Worm (Caenorhabditis elegans) whole organism, L1 larva: ENCODE measurements around the gene best-19.

Experiments used
- aha-1 ChIP-seq: fragments of 150-350 bp; optimal IDR thresholded peaks from 2 replicates; lab custom pipeline; 2014; ENCODE audit warnings: missing biosample characterization, missing genetic modification characterization
- aly-2 ChIP-seq: fragments of 150-350 bp; optimal IDR thresholded peaks from 2 replicates; lab custom pipeline; 2014; ENCODE audit warnings: missing biosample characterization, missing genetic modification characterization
- efl-3 ChIP-seq: fragments of 200-800 bp; sonication (Bioruptor generic); optimal IDR thresholded peaks from 2 replicates; lab custom pipeline; 2018; ENCODE audit warnings: mild to moderate bottlenecking, missing genetic modification characterization, missing compliant biosample characterization
- hpl-2 ChIP-seq: fragments of 150-350 bp; optimal IDR thresholded peaks from 2 replicates; lab custom pipeline; 2014; ENCODE audit warnings: missing biosample characterization, missing genetic modification reagents, missing genetic modification characterization

DNA sequence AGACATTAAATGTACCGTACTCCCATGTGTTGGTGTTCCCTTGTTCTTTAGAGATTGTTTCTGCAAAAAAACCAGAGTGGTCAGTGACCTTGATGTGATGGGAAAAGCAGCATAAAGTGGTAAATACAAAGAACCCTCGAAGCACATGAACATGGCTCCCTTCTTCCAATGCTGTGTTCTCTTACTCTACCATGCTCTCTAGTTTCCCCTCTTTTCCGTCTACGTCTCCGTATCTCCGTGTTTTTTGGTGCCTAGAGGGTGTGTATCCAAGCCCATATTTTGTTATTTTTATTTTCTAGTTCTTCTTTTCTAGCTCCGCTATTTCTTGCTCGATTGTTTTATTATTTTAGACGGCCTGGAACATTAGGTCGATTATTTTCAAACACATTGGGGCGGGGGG, 23.1 kb downstream of the best-19 start:
- TF ChIP-seq efl-3 (GFP tag; lab: Kevin White, UChicago) (no peak), hpl-2 (GFP tag; lab: Kevin White, UChicago) (no peak), aha-1 (tag; lab: Kevin White, UChicago) (no peak), aly-2 (tag; lab: Kevin White, UChicago) (no peak)
